Worm (Caenorhabditis elegans) whole organism, L4 larva: Measurements from ENCODE around the gene Y82E9BR.18.

Source experiments
- F37D6.2 ChIP-seq: sonication (generic microtip); optimal IDR thresholded peaks from 2 replicates; lab custom pipeline; 2016; ENCODE audit warnings: mild to moderate bottlenecking, missing genetic modification characterization, missing compliant biosample characterization
- F44E2.7 ChIP-seq: fragments of 200-800 bp; sonication (Bioruptor generic); IDR thresholded peaks from 2 replicates; pipeline ENCODE4 v2.1.2; 2022; ENCODE audit warnings: missing genetic modification characterization, missing compliant biosample characterization
- T20F7.1 ChIP-seq: fragments of 200-800 bp; sonication (Bioruptor generic); optimal IDR thresholded peaks from 2 replicates; lab custom pipeline; 2018; ENCODE audit warnings: mild to moderate bottlenecking, missing genetic modification characterization, missing compliant biosample characterization
- Y105C5A.15 ChIP-seq: fragments of 200-800 bp; sonication (Bioruptor generic); IDR thresholded peaks from 2 replicates; pipeline ENCODE4 v1.3.6; 2022; ENCODE audit warnings: missing genetic modification characterization, missing compliant biosample characterization
- Y48G9A.11 ChIP-seq: fragments of 200-800 bp; sonication (Bioruptor generic); IDR thresholded peaks from 2 replicates; pipeline ENCODE4 v1.3.6; 2022; ENCODE audit warnings: missing genetic modification reagents, missing genetic modification characterization, missing compliant biosample characterization
- ZK337.2 ChIP-seq: fragments of 200-800 bp; sonication (Bioruptor generic); IDR thresholded peaks from 2 replicates; pipeline ENCODE4 v1.3.6; 2022; ENCODE audit warnings: missing genetic modification reagents, missing genetic modification characterization, missing compliant biosample characterization
- aha-1 ChIP-seq: fragments of 150-350 bp; peaks from one replicate; lab custom pipeline; 2014; ENCODE audit warnings: missing biosample characterization, missing genetic modification characterization
- aly-2 ChIP-seq: sonication (generic microtip); optimal IDR thresholded peaks from 2 replicates; lab custom pipeline; 2018; ENCODE audit warnings: missing biosample characterization, missing genetic modification characterization
- ceh-20 ChIP-seq: fragments of 200-800 bp; sonication (Bioruptor generic); IDR thresholded peaks from 2 replicates; pipeline ENCODE4 v1.3.6; 2022; ENCODE audit warnings: missing genetic modification reagents, missing genetic modification characterization, missing compliant biosample characterization
- ceh-32 ChIP-seq: sonication (generic microtip); optimal IDR thresholded peaks from 2 replicates; lab custom pipeline; 2016; ENCODE audit warnings: mild to moderate bottlenecking, missing genetic modification characterization, missing compliant biosample characterization; ENCODE audit not compliant: poor library complexity
- ceh-62 ChIP-seq: sonication (generic microtip); optimal IDR thresholded peaks from 2 replicates; lab custom pipeline; 2017; ENCODE audit warnings: missing biosample characterization, missing genetic modification characterization
- ceh-82 ChIP-seq: sonication (generic microtip); optimal IDR thresholded peaks from 2 replicates; lab custom pipeline; 2017; ENCODE audit warnings: missing biosample characterization, missing genetic modification characterization
- ctbp-1 ChIP-seq: fragments of 200-800 bp; sonication (Bioruptor generic); IDR thresholded peaks from 2 replicates; pipeline ENCODE4 v1.3.6; 2022; ENCODE audit warnings: missing genetic modification reagents, missing genetic modification characterization, missing compliant biosample characterization
- dmd-6 ChIP-seq: fragments of 200-800 bp; sonication (Bioruptor generic); IDR thresholded peaks from 2 replicates; pipeline ENCODE4 v1.3.6; 2022; ENCODE audit warnings: missing genetic modification reagents, missing genetic modification characterization, missing compliant biosample characterization
- dmd-9 ChIP-seq: fragments of 200-800 bp; sonication (Bioruptor generic); IDR thresholded peaks from 2 replicates; pipeline ENCODE4 v1.3.6; 2022; ENCODE audit warnings: missing genetic modification reagents, missing genetic modification characterization, missing compliant biosample characterization
- duxl-1 ChIP-seq: sonication (generic microtip); optimal IDR thresholded peaks from 2 replicates; lab custom pipeline; 2016; ENCODE audit warnings: mild to moderate bottlenecking, missing genetic modification characterization, moderate library complexity, missing compliant biosample characterization; ENCODE audit not compliant: poor library complexity
- dve-1 ChIP-seq: sonication (generic microtip); optimal IDR thresholded peaks from 2 replicates; lab custom pipeline; 2017; ENCODE audit warnings: antibody characterized with exemption, mild to moderate bottlenecking, missing genetic modification characterization, missing compliant biosample characterization; ENCODE audit not compliant: insufficient read depth
- egl-27 ChIP-seq: sonication (generic microtip); optimal IDR thresholded peaks from 3 replicates; lab custom pipeline; 2017; ENCODE audit warnings: missing biosample characterization, missing genetic modification reagents, missing genetic modification characterization
- egl-43 ChIP-seq: fragments of 200-800 bp; sonication (Bioruptor generic); IDR thresholded peaks from 2 replicates; pipeline ENCODE4 v1.3.6; 2022; ENCODE audit warnings: missing genetic modification reagents, missing genetic modification characterization, missing compliant biosample characterization
- gei-8 ChIP-seq: fragments of 200-800 bp; sonication (Bioruptor generic); optimal IDR thresholded peaks from 2 replicates; lab custom pipeline; 2018; ENCODE audit warnings: mild to moderate bottlenecking, missing genetic modification characterization, missing compliant biosample characterization
- hlh-30 ChIP-seq: sonication (generic microtip); optimal IDR thresholded peaks from 2 replicates; lab custom pipeline; 2017; ENCODE audit warnings: antibody characterized with exemption, mild to moderate bottlenecking, missing genetic modification characterization, missing compliant biosample characterization; ENCODE audit not compliant: insufficient read depth
- lin-29 ChIP-seq: fragments of 200-800 bp; sonication (Bioruptor generic); IDR thresholded peaks from 2 replicates; pipeline ENCODE4 v1.3.6; 2022; ENCODE audit warnings: missing genetic modification reagents, missing genetic modification characterization, missing compliant biosample characterization
- lin-38 ChIP-seq: fragments of 200-800 bp; sonication (Bioruptor generic); IDR thresholded peaks from 2 replicates; pipeline ENCODE4 v1.3.6; 2022; ENCODE audit warnings: missing genetic modification reagents, missing genetic modification characterization, missing compliant biosample characterization
- lir-3 ChIP-seq: sonication (generic microtip); optimal IDR thresholded peaks from 2 replicates; lab custom pipeline; 2016; ENCODE audit warnings: mild to moderate bottlenecking, missing genetic modification characterization, missing compliant biosample characterization
- madf-5 ChIP-seq, 2 experiments: fragments of 200-800 bp; sonication (Bioruptor generic); IDR thresholded peaks; 2 replicates each; pipeline ENCODE4 v1.3.6; 2022; ENCODE audit warnings: missing compliant biosample characterization in 2 of 2, missing genetic modification characterization in 2 of 2
- mdt-29 ChIP-seq: fragments of 200-800 bp; sonication (Bioruptor generic); IDR thresholded peaks from 2 replicates; pipeline ENCODE4 v1.3.6; 2022; ENCODE audit warnings: missing genetic modification reagents, missing genetic modification characterization, missing compliant biosample characterization
- mep-1 ChIP-seq: fragments of 150-350 bp; sonication (generic microtip); optimal IDR thresholded peaks from 3 replicates; lab custom pipeline; 2014; ENCODE audit warnings: missing biosample characterization, missing genetic modification characterization
- mxl-3 ChIP-seq: fragments of 200-800 bp; sonication (Bioruptor generic); optimal IDR thresholded peaks from 2 replicates; lab custom pipeline; 2018; ENCODE audit warnings: mild to moderate bottlenecking, missing genetic modification characterization, missing compliant biosample characterization
- nhr-102 ChIP-seq: sonication (generic microtip); optimal IDR thresholded peaks from 2 replicates; lab custom pipeline; 2016; ENCODE audit warnings: mild to moderate bottlenecking, missing genetic modification characterization, moderate library complexity, missing compliant biosample characterization
- nhr-237 ChIP-seq: sonication (generic microtip); optimal IDR thresholded peaks from 2 replicates; lab custom pipeline; 2017; ENCODE audit warnings: missing biosample characterization, missing genetic modification characterization
- nhr-28 ChIP-seq: fragments of 150-350 bp; optimal IDR thresholded peaks from 2 replicates; lab custom pipeline; 2014; ENCODE audit warnings: missing biosample characterization, missing genetic modification characterization
- nhr-48 ChIP-seq: sonication (generic microtip); optimal IDR thresholded peaks from 2 replicates; lab custom pipeline; 2016; ENCODE audit warnings: mild to moderate bottlenecking, missing genetic modification characterization, missing compliant biosample characterization
- nhr-6 ChIP-seq: fragments of 150-350 bp; optimal IDR thresholded peaks from 2 replicates; lab custom pipeline; 2014; ENCODE audit warnings: missing biosample characterization, missing genetic modification characterization
- nhr-76 ChIP-seq: fragments of 150-350 bp; optimal IDR thresholded peaks from 2 replicates; lab custom pipeline; 2014; ENCODE audit warnings: missing biosample characterization, missing genetic modification characterization
- pha-4 ChIP-seq, 2 experiments: fragments of 150-350 bp in 1 of 2; fragments of 200-800 bp in 1 of 2; sonication (Bioruptor generic) in 1 of 2; IDR thresholded peaks in 1 of 2; optimal IDR thresholded peaks in 1 of 2; 2 replicates each; pipeline versions ENCODE4 v1.3.6 to Lab custom; 2014 to 2022; ENCODE audit warnings: missing genetic modification characterization in 2 of 2, missing genetic modification reagents in 2 of 2, missing biosample characterization in 1 of 2, missing compliant biosample characterization in 1 of 2
- php-3 ChIP-seq: fragments of 200-800 bp; sonication (Bioruptor generic); IDR thresholded peaks from 2 replicates; pipeline ENCODE4 v1.3.6; 2022; ENCODE audit warnings: missing genetic modification reagents, missing genetic modification characterization, missing compliant biosample characterization
- rbr-2 ChIP-seq: sonication (generic microtip); optimal IDR thresholded peaks from 2 replicates; lab custom pipeline; 2016; ENCODE audit warnings: missing genotype, missing genetic modification characterization, missing compliant biosample characterization
- saeg-2 ChIP-seq: fragments of 200-800 bp; sonication (Bioruptor generic); IDR thresholded peaks from 2 replicates; pipeline ENCODE4 v1.3.6; 2022; ENCODE audit warnings: missing genetic modification reagents, missing genetic modification characterization, missing compliant biosample characterization
- set-16 ChIP-seq: fragments of 200-800 bp; sonication (Bioruptor generic); IDR thresholded peaks from 2 replicates; pipeline ENCODE4 v1.3.6; 2022; ENCODE audit warnings: missing genetic modification reagents, missing genetic modification characterization, missing compliant biosample characterization
- skn-1 ChIP-seq: fragments of 150-350 bp; optimal IDR thresholded peaks from 2 replicates; lab custom pipeline; 2014; ENCODE audit warnings: missing biosample characterization, missing genetic modification characterization
- unc-130 ChIP-seq: sonication (generic microtip); optimal IDR thresholded peaks from 2 replicates; lab custom pipeline; 2016; ENCODE audit warnings: missing genetic modification reagents, missing genetic modification characterization, missing compliant biosample characterization
- unc-39 ChIP-seq: sonication (generic microtip); optimal IDR thresholded peaks from 2 replicates; lab custom pipeline; 2017; ENCODE audit warnings: missing biosample characterization, missing genetic modification characterization
- unc-62 ChIP-seq, 3 experiments: fragments of 150-350 bp in 1 of 3; sonication (generic microtip); optimal IDR thresholded peaks in 2 of 3; peaks in 1 of 3; 1 replicate in 1 of 3; 2 replicates in 2 of 3; lab custom pipeline; 2014 to 2017; ENCODE audit warnings: missing biosample characterization in 3 of 3, missing genetic modification characterization in 3 of 3, missing genetic modification reagents in 3 of 3, missing genotype in 1 of 3
- zag-1 ChIP-seq: fragments of 150-350 bp; optimal IDR thresholded peaks from 2 replicates; lab custom pipeline; 2014; ENCODE audit warnings: missing biosample characterization, missing genetic modification characterization
- zfp-2 ChIP-seq: sonication (generic microtip); optimal IDR thresholded peaks from 2 replicates; lab custom pipeline; 2016; ENCODE audit warnings: mild to moderate bottlenecking, missing genetic modification characterization, missing compliant biosample characterization
- zip-11 ChIP-seq: fragments of 200-800 bp; sonication (Bioruptor generic); IDR thresholded peaks from 2 replicates; pipeline ENCODE4 v1.3.6; 2022; ENCODE audit warnings: missing genetic modification characterization, missing compliant biosample characterization
- zip-2 ChIP-seq: fragments of 150-350 bp; optimal IDR thresholded peaks from 2 replicates; lab custom pipeline; 2014; ENCODE audit warnings: missing biosample characterization, missing genetic modification characterization

Gene Y82E9BR.18

DNA sequence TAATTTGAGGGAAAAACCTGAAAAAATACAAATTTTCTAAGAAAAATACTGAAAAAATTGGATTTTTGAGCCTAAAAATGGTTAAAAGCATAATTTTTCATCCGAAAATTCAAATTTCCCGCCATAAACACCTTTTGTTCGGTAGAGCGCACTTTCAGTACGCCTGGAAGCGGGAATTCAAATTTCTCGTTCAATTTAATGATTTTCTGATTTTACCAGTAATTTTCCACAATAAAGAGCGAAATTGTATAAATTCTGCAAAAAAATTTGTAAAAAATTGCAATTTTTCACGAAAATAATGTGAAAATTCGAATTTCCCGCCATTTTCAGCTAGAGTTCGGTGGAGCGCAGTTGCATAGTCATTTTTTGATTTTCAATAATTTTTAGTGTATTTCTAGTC is 54.9 kb downstream of the Y82E9BR.18 start:
- TF ChIP-seq php-3 (GFP tag; lab: Robert Waterston, UW): no peak
- TF ChIP-seq lin-38 (GFP tag; lab: Robert Waterston, UW): peak; percentile 70

DNA sequence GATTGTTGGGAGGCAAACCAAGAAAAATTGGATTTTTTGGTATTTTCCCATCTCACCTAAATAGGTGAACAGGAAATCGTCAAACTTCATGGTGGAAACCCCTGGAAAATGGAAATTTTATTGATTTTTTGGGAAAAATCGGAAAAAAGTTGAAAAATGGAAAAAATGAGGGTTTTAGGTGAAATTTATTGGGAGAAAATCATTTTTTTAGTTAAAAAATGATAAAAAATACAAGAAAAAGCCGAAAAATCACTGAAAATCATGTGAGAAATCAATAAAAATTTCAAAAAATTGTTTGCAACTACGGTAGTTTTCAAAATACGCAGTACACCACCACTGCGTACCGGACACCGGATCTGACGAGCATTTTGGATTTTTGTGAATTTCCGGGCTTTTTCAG is 56.2 kb downstream of the Y82E9BR.18 start, which contains the start of gene lelo-2:
Gene lelo-2 (minus strand): TSS at position 101 of the 400 bp plus-strand sequence.
- TF ChIP-seq mep-1 (tag; lab: Kevin White, UChicago): no peak
- TF ChIP-seq aha-1 (tag; lab: Kevin White, UChicago): peak; percentile 27

DNA sequence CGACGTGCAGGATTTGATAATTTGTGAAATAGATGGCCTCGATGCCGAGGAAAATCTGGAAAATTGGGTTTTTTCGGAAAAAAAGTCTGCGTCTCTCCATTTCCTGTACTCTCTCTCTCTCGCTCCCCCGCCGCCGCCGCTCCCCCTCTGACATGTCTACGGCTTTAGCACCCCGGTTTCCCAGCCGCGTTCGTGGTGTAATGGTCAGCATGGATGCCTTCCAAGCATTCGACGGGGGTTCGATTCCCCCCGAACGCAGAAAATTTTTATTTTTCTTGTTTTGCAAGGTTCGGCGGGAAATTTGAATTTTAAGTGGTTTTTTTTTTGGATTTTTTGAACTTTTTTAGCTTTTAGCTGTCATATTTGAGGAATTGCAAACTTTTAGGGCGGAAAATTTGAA is 59.0 kb downstream of the Y82E9BR.18 start:
- TF ChIP-seq set-16 (GFP tag; lab: Robert Waterston, UW) (peak; percentile 90), saeg-2 (peak; percentile 82), ctbp-1 (peak; percentile 76), duxl-1 (tag; lab: Kevin White, UChicago) (peak; percentile 78), lir-3 (tag; lab: Kevin White, UChicago) (no peak), ceh-82 (tag; lab: Kevin White, UChicago) (no peak), gei-8 (GFP tag; lab: Kevin White, UChicago) (peak; percentile 14), ceh-32 (tag; lab: Kevin White, UChicago) (no peak), nhr-28 (tag; lab: Kevin White, UChicago) (no peak), lin-29 (GFP tag; lab: Robert Waterston, UW) (no peak), unc-130 (GFP tag; lab: Kevin White, UChicago) (peak; percentile 21), skn-1 (no peak), zfp-2 (tag; lab: Kevin White, UChicago) (peak; percentile 67), madf-5 (GFP tag; IDR thresholded peaks at IDR 0.05; lab: Robert Waterston, UW) (peak; percentile 87 to 96), dmd-6 (GFP tag; lab: Robert Waterston, UW) (peak; percentile 53), ceh-62 (tag; lab: Kevin White, UChicago) (no peak), zag-1 (tag; lab: Kevin White, UChicago) (no peak), aly-2 (tag; lab: Kevin White, UChicago) (no peak), Y105C5A.15 (peak; percentile 84; the same call in 1 of the 2 replicates), egl-43 (GFP tag; lab: Robert Waterston, UW) (peak; percentile 95), nhr-6 (tag; lab: Kevin White, UChicago) (no peak), rbr-2 (tag; lab: Kevin White, UChicago) (peak; percentile 70), dmd-9 (GFP tag; lab: Robert Waterston, UW) (peak; percentile 81), mdt-29 (GFP tag; lab: Robert Waterston, UW) (peak; percentile 73), pha-4 (GFP tag; IDR thresholded peaks at IDR 0.05; lab: Robert Waterston, UW) (peak; percentile 89), pha-4 (tag; optimal IDR thresholded peaks at IDR 0.05; lab: Kevin White, UChicago) (no peak), nhr-237 (tag; lab: Kevin White, UChicago) (no peak), egl-27 (tag; lab: Kevin White, UChicago) (no peak), unc-39 (tag; lab: Kevin White, UChicago) (no peak), nhr-76 (tag; lab: Kevin White, UChicago) (no peak), nhr-48 (tag; lab: Kevin White, UChicago) (no peak), F44E2.7 (GFP tag; lab: Robert Waterston, UW) (0 out of 2 replicates have a peak, but pooled peaks have one; percentile 58), T20F7.1 (GFP tag; lab: Kevin White, UChicago) (peak; percentile 19), hlh-30 (tag; lab: Kevin White, UChicago) (peak; percentile 15), nhr-102 (tag; lab: Kevin White, UChicago) (peak; percentile 54), aha-1 (tag; lab: Kevin White, UChicago) (peak; percentile 98), unc-62 (GFP tag; optimal IDR thresholded peaks at IDR 0.05 in 1 of 2; lab: Kevin White, UChicago) (no peak), unc-62 (tag; optimal IDR thresholded peaks at IDR 0.05; lab: Kevin White, UChicago) (no peak), F37D6.2 (tag; lab: Kevin White, UChicago) (peak; percentile 45), Y48G9A.11 (GFP tag; lab: Robert Waterston, UW) (peak; percentile 86), mxl-3 (GFP tag; lab: Kevin White, UChicago) (peak; percentile 46), ZK337.2 (GFP tag; lab: Robert Waterston, UW) (peak; percentile 61; the same call in 1 of the 2 replicates), ceh-20 (GFP tag; lab: Robert Waterston, UW) (peak; percentile 80), dve-1 (tag; lab: Kevin White, UChicago) (peak; percentile 67), zip-11 (GFP tag; lab: Robert Waterston, UW) (no peak), zip-2 (tag; lab: Kevin White, UChicago) (no peak)
